Fruit fly (Drosophila melanogaster): ENCODE data around the gene CG43736.

The CG43736 gene

dm6 chrX:6912269-6912668, 48.6 kb downstream of the CG43736 start (continued):
- TF ChIP-seq CG6254 (GFP tag; optimal IDR thresholded peaks at IDR 0.05): no peak
- TF ChIP-seq lola (GFP tag; optimal IDR thresholded peaks at IDR 0.05): no peak
- TF ChIP-seq CG12769 (tag; optimal IDR thresholded peaks at IDR 0.05): no peak
- TF ChIP-seq Ets65A (GFP tag): peak; percentile 49
- TF ChIP-seq dysf (GFP tag; IDR thresholded peaks at IDR 0.05): peak; percentile 41; the same call in 1 of the 3 replicates
- no peak for TF ChIP-seq CG32767 (GFP tag; IDR thresholded peaks at IDR 0.05)
- 0 out of 2 replicates have a peak, but pooled peaks have one; percentile 39 for TF ChIP-seq CG32532 (GFP tag; IDR thresholded peaks at IDR 0.05)
- no peak for TF ChIP-seq CG4854 (GFP tag; optimal IDR thresholded peaks at IDR 0.05)
- peak; percentile 31 for TF ChIP-seq CG1603 (tag; optimal IDR thresholded peaks at IDR 0.05)
- 0 out of 2 replicates have a peak, but pooled peaks have one; percentile 20 for TF ChIP-seq CG9215 (GFP tag; IDR thresholded peaks at IDR 0.05)
- peak; percentile 42; the same call in 2 of the 3 replicates for TF ChIP-seq row (GFP tag; IDR thresholded peaks at IDR 0.05)
- no peak for TF ChIP-seq HmgZ (tag; optimal IDR thresholded peaks at IDR 0.05)
- TF ChIP-seq CG5953 (GFP tag; IDR thresholded peaks at IDR 0.05): 0 out of 2 replicates have a peak, but pooled peaks have one; percentile 7
- TF ChIP-seq HHEX (GFP tag; optimal IDR thresholded peaks at IDR 0.05): no peak
- peak; percentile 5 for TF ChIP-seq CG7839 (tag; optimal IDR thresholded peaks at IDR 0.05)
- no peak for TF ChIP-seq pzg (GFP tag; optimal IDR thresholded peaks at IDR 0.05)
- TF ChIP-seq crol (GFP tag; IDR thresholded peaks at IDR 0.05): no peak
- peak; percentile 8 for TF ChIP-seq CG17359 (tag; optimal IDR thresholded peaks at IDR 0.05)
- no peak for TF ChIP-seq crc (GFP tag; optimal IDR thresholded peaks at IDR 0.05)
- 0 out of 2 replicates have a peak, but pooled peaks have one; percentile 20 for TF ChIP-seq CG17328 (GFP tag; IDR thresholded peaks at IDR 0.05)
- peak; percentile 34; the same call in 1 of the 2 replicates for TF ChIP-seq Xrp1 (GFP tag; IDR thresholded peaks at IDR 0.05)
- peak; percentile 20; the same call in 1 of the 2 replicates for TF ChIP-seq sisA (GFP tag; IDR thresholded peaks at IDR 0.05)
- TF ChIP-seq ind (GFP tag; optimal IDR thresholded peaks at IDR 0.05): peak; percentile 18
- TF ChIP-seq CG2120 (GFP tag; optimal IDR thresholded peaks at IDR 0.05): peak; percentile 7
- TF ChIP-seq lmd (GFP tag; IDR thresholded peaks at IDR 0.05): no peak
- 0 out of 3 replicates have a peak, but pooled peaks have one; percentile 44 for TF ChIP-seq Mrtf (GFP tag; IDR thresholded peaks at IDR 0.05)
- no peak for TF ChIP-seq CG11723 (GFP tag; optimal IDR thresholded peaks at IDR 0.05)
- TF ChIP-seq tgo (GFP tag; IDR thresholded peaks at IDR 0.05): 0 out of 3 replicates have a peak, but pooled peaks have one; percentile 23
- 0 out of 2 replicates have a peak, but pooled peaks have one; percentile 25 for TF ChIP-seq Ptx1 (GFP tag; IDR thresholded peaks at IDR 0.05)
- no peak for TF ChIP-seq CG33213 (GFP tag; optimal IDR thresholded peaks at IDR 0.05)
- peak; percentile 24 for TF ChIP-seq lab (GFP tag; optimal IDR thresholded peaks at IDR 0.05)
- no peak for TF ChIP-seq org-1 (GFP tag; optimal IDR thresholded peaks at IDR 0.05)
- no peak for TF ChIP-seq CG8924 (tag; optimal IDR thresholded peaks at IDR 0.05)
- TF ChIP-seq gem (tag; optimal IDR thresholded peaks at IDR 0.05): peak; percentile 29
- no peak for TF ChIP-seq Hmx (GFP tag; optimal IDR thresholded peaks at IDR 0.05)
- no peak for TF ChIP-seq Dfd (GFP tag; optimal IDR thresholded peaks at IDR 0.05)
- peak in 1 of 2 experiments; percentile 4 for TF ChIP-seq chif (GFP tag; optimal IDR thresholded peaks at IDR 0.05)
- peak; percentile 47 for TF ChIP-seq slbo (GFP tag; IDR thresholded peaks at IDR 0.05)
- 0 out of 2 replicates have a peak, but pooled peaks have one; percentile 9 for TF ChIP-seq vvl (GFP tag; IDR thresholded peaks at IDR 0.05)
- TF ChIP-seq B-H1 (GFP tag; IDR thresholded peaks at IDR 0.05): no peak
- no peak for TF ChIP-seq yki (optimal IDR thresholded peaks at IDR 0.05)
- TF ChIP-seq prd (optimal IDR thresholded peaks at IDR 0.05): no peak
- TF ChIP-seq prd (GFP tag; IDR thresholded peaks at IDR 0.05): peak; percentile 39; the same call in 1 of the 3 replicates
- no peak for TF ChIP-seq CG14441 (GFP tag; IDR thresholded peaks at IDR 0.05)

Measured in whole organism, embryonic.